Worm (Caenorhabditis elegans) whole organism, late embryonic: ENCODE results near the gene sre-34.

Experiments
- Y22D7AL.16 ChIP-seq: sonication (generic microtip); optimal IDR thresholded peaks from 2 replicates; lab custom pipeline; 2016; ENCODE audit warnings: missing genetic modification characterization, missing compliant biosample characterization
- ama-1 ChIP-seq: fragments of 150-350 bp; optimal IDR thresholded peaks from 2 replicates; lab custom pipeline; 2014
- ceh-34 ChIP-seq: sonication (generic microtip); optimal IDR thresholded peaks from 2 replicates; lab custom pipeline; 2016; ENCODE audit warnings: mild to moderate bottlenecking, missing genetic modification characterization, missing compliant biosample characterization
- dve-1 ChIP-seq: sonication (generic microtip); optimal IDR thresholded peaks from 2 replicates; lab custom pipeline; 2017; ENCODE audit warnings: antibody characterized with exemption, mild to moderate bottlenecking, missing genetic modification characterization, missing compliant biosample characterization
- ets-4 ChIP-seq: sonication (generic microtip); optimal IDR thresholded peaks from 2 replicates; lab custom pipeline; 2016; ENCODE audit warnings: missing genetic modification characterization, missing compliant biosample characterization
- fax-1 ChIP-seq: sonication (generic microtip); optimal IDR thresholded peaks from 2 replicates; lab custom pipeline; 2016; ENCODE audit warnings: missing genotype, missing genetic modification characterization, missing compliant biosample characterization
- fkh-6 ChIP-seq: sonication (generic microtip); optimal IDR thresholded peaks from 2 replicates; lab custom pipeline; 2016; ENCODE audit warnings: missing genetic modification characterization, missing compliant biosample characterization
- gmeb-2 ChIP-seq: sonication (generic microtip); optimal IDR thresholded peaks from 2 replicates; lab custom pipeline; 2016; ENCODE audit warnings: missing genetic modification characterization, inconsistent platforms, missing compliant biosample characterization
- hlh-8 ChIP-seq: sonication (generic microtip); optimal IDR thresholded peaks from 2 replicates; lab custom pipeline; 2016; ENCODE audit warnings: missing genotype, missing genetic modification characterization, missing compliant biosample characterization
- tbx-2 ChIP-seq: sonication (generic microtip); optimal IDR thresholded peaks from 2 replicates; lab custom pipeline; 2016; ENCODE audit warnings: missing genetic modification characterization, missing compliant biosample characterization
- unc-3 ChIP-seq, 2 experiments: fragments of 200-800 bp in 1 of 2; sonication (Bioruptor generic) in 1 of 2; sonication (generic microtip) in 1 of 2; conservative IDR thresholded peaks in 1 of 2; optimal IDR thresholded peaks in 1 of 2; 2 replicates each; pipeline versions ENCODE4 v1.3.6 to Lab custom; 2016 to 2022; ENCODE audit warnings: missing compliant biosample characterization in 2 of 2, missing genetic modification characterization in 2 of 2, missing genetic modification reagents in 1 of 2
- unc-55 ChIP-seq: sonication (generic microtip); optimal IDR thresholded peaks from 2 replicates; lab custom pipeline; 2017; ENCODE audit warnings: missing biosample characterization, missing genetic modification reagents, missing genetic modification characterization

ce11 chrII:12435202-12435872 lies 14.6 kb upstream of the sre-34 start:
- TF ChIP-seq unc-3 (GFP tag; conservative IDR thresholded peaks at IDR 0.05; lab: Robert Waterston, UW) (no peak), unc-3 (tag; optimal IDR thresholded peaks at IDR 0.05; lab: Kevin White, UChicago) (no peak), tbx-2 (no peak), ceh-34 (tag; lab: Kevin White, UChicago) (no peak), dve-1 (no peak), unc-55 (GFP tag; lab: Kevin White, UChicago) (no peak), fkh-6 (tag; lab: Kevin White, UChicago) (no peak), ama-1 (lab: Kevin White, UChicago) (no peak), ets-4 (tag; lab: Kevin White, UChicago) (no peak), gmeb-2 (tag; lab: Kevin White, UChicago) (no peak), fax-1 (tag; lab: Kevin White, UChicago) (no peak), Y22D7AL.16 (tag; lab: Kevin White, UChicago) (no peak), hlh-8 (tag; lab: Kevin White, UChicago) (no peak)
